Worm (Caenorhabditis elegans) whole organism, L2 larva: ENCODE measurements around the gene msd-4.

Source experiments
- aly-2 ChIP-seq: fragments of 150-350 bp; optimal IDR thresholded peaks from 2 replicates; lab custom pipeline; 2014; ENCODE audit warnings: missing biosample characterization, missing genetic modification characterization
- egl-27 ChIP-seq: sonication (generic microtip); optimal IDR thresholded peaks from 3 replicates; lab custom pipeline; 2017; ENCODE audit warnings: missing biosample characterization, missing genetic modification reagents, missing genetic modification characterization
- unc-62 ChIP-seq: fragments of 150-350 bp; optimal IDR thresholded peaks from 2 replicates; lab custom pipeline; 2014; ENCODE audit warnings: missing biosample characterization, missing genetic modification reagents, missing genetic modification characterization
- ztf-11 ChIP-seq: sonication (generic microtip); optimal IDR thresholded peaks from 2 replicates; lab custom pipeline; 2017; ENCODE audit warnings: missing biosample characterization, missing genetic modification characterization

DNA sequence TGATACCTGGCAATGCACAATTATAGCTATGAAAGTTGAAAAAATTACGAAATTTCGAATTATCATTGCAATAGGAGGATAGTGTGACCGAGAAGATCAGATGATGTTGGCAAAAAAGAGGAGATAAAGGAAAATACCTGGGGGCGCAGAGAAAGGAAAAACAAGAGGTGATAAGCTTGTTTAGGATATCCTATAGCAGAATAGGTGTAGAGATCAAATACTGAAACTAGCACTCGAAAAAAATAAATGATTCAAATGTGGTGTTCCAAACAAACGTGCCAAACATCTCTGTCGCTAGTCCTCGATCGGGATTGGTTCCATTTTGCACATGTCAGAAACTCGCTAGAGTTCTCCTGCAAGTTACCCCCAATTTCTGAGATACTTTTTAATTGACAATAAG lies 39.1 kb downstream of the msd-4 start, which contains the start of gene F26A1.9:
- no peak for TF ChIP-seq ztf-11 (tag; lab: Kevin White, UChicago)
- TF ChIP-seq aly-2 (tag; lab: Kevin White, UChicago), result no peak
- TF ChIP-seq egl-27 (tag; lab: Kevin White, UChicago), result no peak
- TF ChIP-seq unc-62 (GFP tag; lab: Kevin White, UChicago), result no peak
